Worm (Caenorhabditis elegans) whole organism, L3 larva: ENCODE results near the gene Y39A3A.4.

Experiments used
- R02D3.7 ChIP-seq: fragments of 150-350 bp; optimal IDR thresholded peaks from 2 replicates; lab custom pipeline; 2014; ENCODE audit warnings: missing biosample characterization, missing genetic modification characterization
- aly-2 ChIP-seq: fragments of 150-350 bp; optimal IDR thresholded peaks from 2 replicates; lab custom pipeline; 2014; ENCODE audit warnings: missing biosample characterization, missing genetic modification characterization
- ama-1 ChIP-seq: fragments of 150-350 bp; optimal IDR thresholded peaks from 2 replicates; lab custom pipeline; 2018
- ceh-16 ChIP-seq: sonication (generic microtip); optimal IDR thresholded peaks from 2 replicates; lab custom pipeline; 2017; ENCODE audit warnings: missing biosample characterization, missing genetic modification characterization
- ceh-28 ChIP-seq: fragments of 150-350 bp; optimal IDR thresholded peaks from 2 replicates; lab custom pipeline; 2014; ENCODE audit warnings: missing biosample characterization, missing genetic modification reagents, missing genetic modification characterization
- ceh-82 ChIP-seq: fragments of 150-350 bp; optimal IDR thresholded peaks from 2 replicates; lab custom pipeline; 2014; ENCODE audit warnings: missing biosample characterization, missing genetic modification characterization
- ceh-9 ChIP-seq: sonication (generic microtip); optimal IDR thresholded peaks from 2 replicates; lab custom pipeline; 2018; ENCODE audit warnings: missing biosample characterization, missing genetic modification characterization
- egl-5 ChIP-seq: fragments of 150-350 bp; optimal IDR thresholded peaks from 2 replicates; lab custom pipeline; 2017; ENCODE audit warnings: missing biosample characterization, missing genetic modification reagents, missing genetic modification characterization, inconsistent platforms
- elt-1 ChIP-seq: fragments of 150-350 bp; optimal IDR thresholded peaks from 2 replicates; lab custom pipeline; 2014; ENCODE audit warnings: missing biosample characterization, missing genetic modification characterization
- elt-2 ChIP-seq: sonication (generic microtip); optimal IDR thresholded peaks from 2 replicates; lab custom pipeline; 2016; ENCODE audit warnings: missing genetic modification reagents, mild to moderate bottlenecking, missing genetic modification characterization, missing compliant biosample characterization
- eor-1 ChIP-seq, 2 experiments: fragments of 150-350 bp; optimal IDR thresholded peaks; 2 replicates each; lab custom pipeline; 2014 to 2018; ENCODE audit warnings: missing biosample characterization in 2 of 2, missing genetic modification characterization in 2 of 2
- fkh-10 ChIP-seq: sonication (generic microtip); optimal IDR thresholded peaks from 2 replicates; lab custom pipeline; 2017; ENCODE audit warnings: missing biosample characterization, missing genetic modification reagents, missing genetic modification characterization
- fos-1 ChIP-seq: fragments of 150-350 bp; optimal IDR thresholded peaks from 2 replicates; lab custom pipeline; 2014; ENCODE audit warnings: missing biosample characterization, missing genetic modification characterization
- mdl-1 ChIP-seq: fragments of 150-350 bp; optimal IDR thresholded peaks from 2 replicates; lab custom pipeline; 2014; ENCODE audit warnings: missing biosample characterization, missing genetic modification characterization
- mml-1 ChIP-seq: fragments of 150-350 bp; sonication (generic microtip); optimal IDR thresholded peaks from 3 replicates; lab custom pipeline; 2014; ENCODE audit warnings: missing biosample characterization, missing genetic modification characterization
- nfya-1 ChIP-seq: sonication (generic microtip); optimal IDR thresholded peaks from 2 replicates; lab custom pipeline; 2017; ENCODE audit warnings: missing genetic modification characterization, mild to moderate bottlenecking, missing compliant biosample characterization, antibody characterized with exemption, moderate library complexity; ENCODE audit not compliant: insufficient read depth
- nhr-11 ChIP-seq: fragments of 150-350 bp; optimal IDR thresholded peaks from 2 replicates; lab custom pipeline; 2014; ENCODE audit warnings: missing biosample characterization, missing genetic modification characterization
- nhr-12 ChIP-seq: fragments of 150-350 bp; optimal IDR thresholded peaks from 2 replicates; lab custom pipeline; 2014; ENCODE audit warnings: missing biosample characterization, missing genetic modification characterization
- nhr-25 ChIP-seq: sonication (generic microtip); optimal IDR thresholded peaks from 2 replicates; lab custom pipeline; 2017; ENCODE audit warnings: missing biosample characterization, missing genetic modification characterization
- nhr-28 ChIP-seq: fragments of 150-350 bp; optimal IDR thresholded peaks from 2 replicates; lab custom pipeline; 2014; ENCODE audit warnings: missing biosample characterization, missing genetic modification characterization
- nhr-43 ChIP-seq: sonication (generic microtip); optimal IDR thresholded peaks from 2 replicates; lab custom pipeline; 2016; ENCODE audit warnings: mild to moderate bottlenecking, missing genetic modification characterization, missing compliant biosample characterization; ENCODE audit not compliant: poor library complexity, severe bottlenecking
- nhr-76 ChIP-seq: fragments of 150-350 bp; sonication (generic microtip); optimal IDR thresholded peaks from 5 replicates; lab custom pipeline; 2014; ENCODE audit warnings: missing biosample characterization, missing genetic modification characterization
- nhr-77 ChIP-seq: fragments of 150-350 bp; optimal IDR thresholded peaks from 2 replicates; lab custom pipeline; 2014; ENCODE audit warnings: missing biosample characterization, missing genetic modification characterization
- pqm-1 ChIP-seq: fragments of 150-350 bp; optimal IDR thresholded peaks from 2 replicates; lab custom pipeline; 2017; ENCODE audit warnings: missing biosample characterization, missing genetic modification characterization, inconsistent platforms
- sea-2 ChIP-seq: fragments of 150-350 bp; sonication (generic microtip); optimal IDR thresholded peaks from 4 replicates; lab custom pipeline; 2014; ENCODE audit warnings: missing biosample characterization, missing genetic modification reagents, missing genetic modification characterization
- skn-1 ChIP-seq: fragments of 150-350 bp; optimal IDR thresholded peaks from 2 replicates; lab custom pipeline; 2014; ENCODE audit warnings: missing biosample characterization, missing genetic modification characterization
- tbx-2 ChIP-seq: sonication (generic microtip); optimal IDR thresholded peaks from 2 replicates; lab custom pipeline; 2016; ENCODE audit warnings: mild to moderate bottlenecking, missing genetic modification characterization, missing compliant biosample characterization
- unc-39 ChIP-seq: sonication (generic microtip); optimal IDR thresholded peaks from 4 replicates; lab custom pipeline; 2017; ENCODE audit warnings: missing biosample characterization, missing genetic modification characterization
- zag-1 ChIP-seq: fragments of 150-350 bp; optimal IDR thresholded peaks from 2 replicates; lab custom pipeline; 2014; ENCODE audit warnings: missing biosample characterization, missing genetic modification characterization
- ztf-4 ChIP-seq: fragments of 150-350 bp; optimal IDR thresholded peaks from 2 replicates; lab custom pipeline; 2014; ENCODE audit warnings: missing biosample characterization, missing genetic modification characterization

Y39A3A.4 gene

ce11 chrIII:2116797-2117196 lies 40.4 kb upstream of the Y39A3A.4 start, which contains the start of gene Y48G9A.11:
Gene Y48G9A.11 (minus strand): TSS chrIII:2116897.
- TF ChIP-seq egl-5 (no peak), ceh-82 (no peak), eor-1 (tag; optimal IDR thresholded peaks at IDR 0.05; lab: Kevin White, UChicago) (no peak), nhr-77 (no peak), nhr-76 (tag; lab: Kevin White, UChicago) (no peak), skn-1 (tag; lab: Kevin White, UChicago) (no peak), nfya-1 (tag; lab: Kevin White, UChicago) (no peak), mdl-1 (tag; lab: Kevin White, UChicago) (no peak), tbx-2 (tag; lab: Kevin White, UChicago) (no peak), ama-1 (lab: Kevin White, UChicago) (no peak), nhr-25 (tag; lab: Kevin White, UChicago) (no peak), ceh-28 (tag; lab: Kevin White, UChicago) (no peak), elt-2 (tag; lab: Kevin White, UChicago) (no peak), nhr-12 (tag; lab: Kevin White, UChicago) (no peak), pqm-1 (no peak), fos-1 (tag; lab: Kevin White, UChicago) (no peak), elt-1 (no peak), nhr-28 (tag; lab: Kevin White, UChicago) (no peak)

- TF ChIP-seq R02D3.7 (tag; lab: Kevin White, UChicago) (no peak), nfya-1 (tag; lab: Kevin White, UChicago) (no peak), ceh-28 (tag; lab: Kevin White, UChicago) (peak; percentile 54)
- TF ChIP-seq, all 47 proteins: peak for 1
These were observed 38.9 kb upstream of the Y39A3A.4 start for ce11 chrIII:2115322-2115721.

ce11 chrIII:2112601-2113176 lies 36.3 kb upstream of the Y39A3A.4 start:
- TF ChIP-seq nfya-1 (tag; lab: Kevin White, UChicago) (no peak), ceh-28 (tag; lab: Kevin White, UChicago) (peak; percentile 99)

ce11 chrIII:2112009-2112408 lies 35.6 kb upstream of the Y39A3A.4 start:
- TF ChIP-seq nhr-77 (no peak), skn-1 (tag; lab: Kevin White, UChicago) (no peak), nhr-12 (tag; lab: Kevin White, UChicago) (no peak), sea-2 (GFP tag; lab: Kevin White, UChicago) (no peak)

- TF ChIP-seq aly-2 (tag; lab: Kevin White, UChicago), result no peak
- TF ChIP-seq fkh-10, result no peak
- no peak for TF ChIP-seq unc-39 (tag; lab: Kevin White, UChicago)
- no peak for TF ChIP-seq ceh-9 (tag; lab: Kevin White, UChicago)
- no peak for TF ChIP-seq nhr-12 (tag; lab: Kevin White, UChicago)
- no peak for TF ChIP-seq ceh-28 (tag; lab: Kevin White, UChicago)
- no peak for TF ChIP-seq ceh-82
These were observed 35.0 kb upstream of the Y39A3A.4 start for ce11 chrIII:2111376-2111775.

ce11 chrIII:2110249-2110648 lies 33.9 kb upstream of the Y39A3A.4 start, which contains the start of gene Y48G9A.7:
Gene Y48G9A.7 (plus strand): TSS chrIII:2110549.
- TF ChIP-seq nhr-77, result no peak
- no peak for TF ChIP-seq nhr-12 (tag; lab: Kevin White, UChicago)
- no peak for TF ChIP-seq ceh-16 (tag; lab: Kevin White, UChicago)
- no peak for TF ChIP-seq nhr-11 (tag; lab: Kevin White, UChicago)
- TF ChIP-seq mml-1 (tag; lab: Kevin White, UChicago), result no peak
- no peak for TF ChIP-seq nhr-43 (tag; lab: Kevin White, UChicago)
- TF ChIP-seq ztf-4 (tag; lab: Kevin White, UChicago), result no peak
- no peak for TF ChIP-seq fkh-10
- TF ChIP-seq nhr-76 (tag; lab: Kevin White, UChicago), result no peak
- TF ChIP-seq zag-1 (tag; lab: Kevin White, UChicago), result no peak
